Worm (Caenorhabditis elegans) whole organism, L1 larva: ENCODE data around the gene twk-39.
A peak's percentile ranks its signal among the peaks of the same experiment; 100 is the strongest.

Experiments
- C34B4.2 ChIP-seq: sonication (generic microtip); optimal IDR thresholded peaks from 2 replicates; lab custom pipeline; 2017; ENCODE audit warnings: mild to moderate bottlenecking, missing genetic modification characterization, missing compliant biosample characterization
- F16B12.6 ChIP-seq: fragments of 150-350 bp; optimal IDR thresholded peaks from 2 replicates; lab custom pipeline; 2014; ENCODE audit warnings: missing biosample characterization, missing genetic modification characterization
- Y116A8C.19 ChIP-seq: sonication (generic microtip); optimal IDR thresholded peaks from 2 replicates; lab custom pipeline; 2016; ENCODE audit warnings: missing compliant biosample characterization, missing genetic modification characterization, borderline replicate concordance
- aha-1 ChIP-seq: fragments of 150-350 bp; optimal IDR thresholded peaks from 2 replicates; lab custom pipeline; 2014; ENCODE audit warnings: missing biosample characterization, missing genetic modification characterization
- aly-2 ChIP-seq: fragments of 150-350 bp; optimal IDR thresholded peaks from 2 replicates; lab custom pipeline; 2014; ENCODE audit warnings: missing biosample characterization, missing genetic modification characterization
- blmp-1 ChIP-seq: fragments of 150-350 bp; optimal IDR thresholded peaks from 2 replicates; lab custom pipeline; 2014; ENCODE audit warnings: missing biosample characterization, missing genetic modification characterization
- ceh-63 ChIP-seq: fragments of 200-800 bp; sonication (Bioruptor generic); optimal IDR thresholded peaks from 2 replicates; lab custom pipeline; 2018; ENCODE audit warnings: mild to moderate bottlenecking, missing genetic modification characterization, missing compliant biosample characterization
- ceh-8 ChIP-seq: fragments of 200-800 bp; sonication (Bioruptor generic); optimal IDR thresholded peaks from 2 replicates; lab custom pipeline; 2018; ENCODE audit warnings: mild to moderate bottlenecking, missing genetic modification characterization, moderate library complexity, missing compliant biosample characterization
- ceh-88 ChIP-seq: fragments of 200-800 bp; sonication (Bioruptor generic); IDR thresholded peaks from 2 replicates; pipeline ENCODE4 v1.3.6; 2022; ENCODE audit warnings: missing genetic modification characterization, missing compliant biosample characterization
- ceh-90 ChIP-seq: sonication (generic microtip); optimal IDR thresholded peaks from 2 replicates; lab custom pipeline; 2016; ENCODE audit warnings: missing genetic modification characterization, missing compliant biosample characterization
- ces-1 ChIP-seq: fragments of 150-350 bp; optimal IDR thresholded peaks from 2 replicates; lab custom pipeline; 2014; ENCODE audit warnings: missing biosample characterization, missing genetic modification reagents, missing genetic modification characterization
- dpl-1 ChIP-seq, 3 experiments: fragments of 150-350 bp in 2 of 3; sonication (generic microtip) in 1 of 3; optimal IDR thresholded peaks; 2 replicates each; lab custom pipeline; 2014 to 2017; ENCODE audit warnings: missing biosample characterization in 3 of 3, missing genetic modification characterization in 3 of 3, missing genetic modification reagents in 3 of 3
- dsc-1 ChIP-seq: sonication (generic microtip); optimal IDR thresholded peaks from 2 replicates; lab custom pipeline; 2016; ENCODE audit warnings: mild to moderate bottlenecking, missing genetic modification characterization, missing compliant biosample characterization
- egl-13 ChIP-seq: sonication (generic microtip); optimal IDR thresholded peaks from 2 replicates; lab custom pipeline; 2016; ENCODE audit warnings: missing genotype, missing genetic modification reagents, missing genetic modification characterization, missing compliant biosample characterization
- egl-27 ChIP-seq, 2 experiments: fragments of 150-350 bp in 1 of 2; sonication (generic microtip); optimal IDR thresholded peaks; 3 replicates each; lab custom pipeline; 2017 to 2018; ENCODE audit warnings: missing biosample characterization in 2 of 2, missing genetic modification characterization in 2 of 2, missing genetic modification reagents in 2 of 2
- elt-2 ChIP-seq: sonication (generic microtip); optimal IDR thresholded peaks from 2 replicates; lab custom pipeline; 2016; ENCODE audit warnings: missing genetic modification characterization, mild to moderate bottlenecking, inconsistent platforms, missing compliant biosample characterization, missing genetic modification reagents
- ets-5 ChIP-seq: fragments of 200-800 bp; sonication (Bioruptor generic); IDR thresholded peaks from 2 replicates; pipeline ENCODE4 v1.3.6; 2022; ENCODE audit warnings: missing genetic modification characterization, missing compliant biosample characterization
- fkh-10 ChIP-seq: sonication (generic microtip); optimal IDR thresholded peaks from 2 replicates; lab custom pipeline; 2017; ENCODE audit warnings: missing biosample characterization, missing genetic modification reagents, missing genetic modification characterization
- fkh-4 ChIP-seq: sonication (generic microtip); optimal IDR thresholded peaks from 2 replicates; lab custom pipeline; 2016; ENCODE audit warnings: missing compliant biosample characterization, missing genetic modification characterization, borderline replicate concordance
- fkh-8 ChIP-seq: sonication (generic microtip); optimal IDR thresholded peaks from 2 replicates; lab custom pipeline; 2016; ENCODE audit warnings: mild to moderate bottlenecking, missing genetic modification characterization, missing compliant biosample characterization
- fos-1 ChIP-seq: fragments of 150-350 bp; optimal IDR thresholded peaks from 2 replicates; lab custom pipeline; 2014; ENCODE audit warnings: missing biosample characterization, missing genetic modification characterization
- grh-1 ChIP-seq: fragments of 200-800 bp; sonication (Bioruptor generic); IDR thresholded peaks from 2 replicates; pipeline ENCODE4 v1.3.6; 2022; ENCODE audit warnings: missing genetic modification reagents, missing genetic modification characterization, missing compliant biosample characterization
- hlh-4 ChIP-seq: sonication (generic microtip); optimal IDR thresholded peaks from 2 replicates; lab custom pipeline; 2016; ENCODE audit warnings: mild to moderate bottlenecking, missing genetic modification characterization, missing compliant biosample characterization
- isw-1 ChIP-seq: fragments of 200-800 bp; sonication (Bioruptor generic); IDR thresholded peaks from 2 replicates; pipeline ENCODE4 v1.3.6; 2022; ENCODE audit warnings: missing genetic modification characterization, missing compliant biosample characterization
- jun-1 ChIP-seq: fragments of 150-350 bp; optimal IDR thresholded peaks from 2 replicates; lab custom pipeline; 2014; ENCODE audit warnings: missing biosample characterization, missing genetic modification reagents, missing genetic modification characterization
- lin-14 ChIP-seq: fragments of 200-800 bp; sonication (Bioruptor generic); optimal IDR thresholded peaks from 2 replicates; lab custom pipeline; 2018; ENCODE audit warnings: mild to moderate bottlenecking, missing genetic modification characterization, moderate library complexity, missing compliant biosample characterization
- lin-15B ChIP-seq: fragments of 150-350 bp; sonication (generic microtip); optimal IDR thresholded peaks from 3 replicates; lab custom pipeline; 2014; ENCODE audit warnings: missing biosample characterization, missing genetic modification characterization
- lir-3 ChIP-seq: sonication (generic microtip); optimal IDR thresholded peaks from 2 replicates; lab custom pipeline; 2016; ENCODE audit warnings: mild to moderate bottlenecking, missing genetic modification characterization, moderate library complexity, missing compliant biosample characterization; ENCODE audit not compliant: poor library complexity
- lsy-2 ChIP-seq, 2 experiments: fragments of 150-350 bp; optimal IDR thresholded peaks; 2 replicates each; lab custom pipeline; 2014; ENCODE audit warnings: missing biosample characterization in 2 of 2, missing genetic modification characterization in 2 of 2
- mab-9 ChIP-seq: fragments of 200-800 bp; sonication (Bioruptor generic); IDR thresholded peaks from 2 replicates; pipeline ENCODE4 v1.3.6; 2022; ENCODE audit warnings: missing genetic modification reagents, missing genetic modification characterization, missing compliant biosample characterization
- mef-2 ChIP-seq: fragments of 150-350 bp; optimal IDR thresholded peaks from 2 replicates; lab custom pipeline; 2014; ENCODE audit warnings: missing biosample characterization, missing genetic modification characterization
- mep-1 ChIP-seq: fragments of 150-350 bp; optimal IDR thresholded peaks from 2 replicates; lab custom pipeline; 2014; ENCODE audit warnings: missing biosample characterization, missing genetic modification characterization
- nhr-11 ChIP-seq: fragments of 150-350 bp; optimal IDR thresholded peaks from 2 replicates; lab custom pipeline; 2014; ENCODE audit warnings: missing biosample characterization, missing genetic modification characterization
- nhr-12 ChIP-seq: sonication (generic microtip); optimal IDR thresholded peaks from 2 replicates; lab custom pipeline; 2017; ENCODE audit warnings: missing biosample characterization, missing genetic modification characterization
- nhr-19 ChIP-seq: fragments of 200-800 bp; sonication (Bioruptor generic); conservative IDR thresholded peaks from 2 replicates; pipeline ENCODE4 v1.3.6; 2022; ENCODE audit warnings: missing genetic modification characterization, missing compliant biosample characterization
- nhr-237 ChIP-seq: fragments of 150-350 bp; optimal IDR thresholded peaks from 2 replicates; lab custom pipeline; 2014; ENCODE audit warnings: missing biosample characterization, missing genetic modification characterization
- nhr-28 ChIP-seq: fragments of 150-350 bp; optimal IDR thresholded peaks from 2 replicates; lab custom pipeline; 2014; ENCODE audit warnings: missing biosample characterization, missing genetic modification characterization
- nhr-47 ChIP-seq: sonication (generic microtip); optimal IDR thresholded peaks from 2 replicates; lab custom pipeline; 2016; ENCODE audit warnings: mild to moderate bottlenecking, missing genetic modification characterization, moderate library complexity, missing compliant biosample characterization
- nhr-71 ChIP-seq: sonication (generic microtip); optimal IDR thresholded peaks from 2 replicates; lab custom pipeline; 2016; ENCODE audit warnings: mild to moderate bottlenecking, missing genetic modification characterization, moderate library complexity, missing compliant biosample characterization
- nhr-76 ChIP-seq: sonication (generic microtip); optimal IDR thresholded peaks from 2 replicates; lab custom pipeline; 2017; ENCODE audit warnings: missing biosample characterization, missing genetic modification characterization
- nhr-77 ChIP-seq: fragments of 150-350 bp; optimal IDR thresholded peaks from 2 replicates; lab custom pipeline; 2014; ENCODE audit warnings: missing biosample characterization, missing genetic modification characterization
- nhr-84 ChIP-seq: sonication (generic microtip); optimal IDR thresholded peaks from 2 replicates; lab custom pipeline; 2017; ENCODE audit warnings: missing biosample characterization, missing genetic modification characterization
- nhr-85 ChIP-seq: sonication (generic microtip); peaks from one replicate; lab custom pipeline; 2016; ENCODE audit warnings: missing genetic modification characterization, inconsistent platforms, missing compliant biosample characterization
- nhr-90 ChIP-seq: sonication (generic microtip); optimal IDR thresholded peaks from 2 replicates; lab custom pipeline; 2016; ENCODE audit warnings: mild to moderate bottlenecking, missing genetic modification characterization, missing compliant biosample characterization; ENCODE audit not compliant: poor library complexity
- pax-3 ChIP-seq: fragments of 200-800 bp; sonication (Bioruptor generic); optimal IDR thresholded peaks from 2 replicates; lab custom pipeline; 2018; ENCODE audit warnings: mild to moderate bottlenecking, missing genetic modification characterization, moderate library complexity, missing compliant biosample characterization
- pqm-1 ChIP-seq: sonication (generic microtip); optimal IDR thresholded peaks from 3 replicates; lab custom pipeline; 2017; ENCODE audit warnings: missing biosample characterization, missing genetic modification characterization
- skn-1 ChIP-seq: fragments of 150-350 bp; optimal IDR thresholded peaks from 2 replicates; lab custom pipeline; 2014; ENCODE audit warnings: missing biosample characterization, missing genetic modification characterization
- snpc-4 ChIP-seq: fragments of 150-350 bp; optimal IDR thresholded peaks from 2 replicates; lab custom pipeline; 2014; ENCODE audit warnings: missing biosample characterization, missing genetic modification characterization
- sptf-1 ChIP-seq: fragments of 150-350 bp; optimal IDR thresholded peaks from 2 replicates; lab custom pipeline; 2014; ENCODE audit warnings: missing biosample characterization, missing genetic modification characterization
- sup-37 ChIP-seq: fragments of 200-800 bp; sonication (Bioruptor generic); optimal IDR thresholded peaks from 2 replicates; lab custom pipeline; 2018; ENCODE audit warnings: mild to moderate bottlenecking, missing genetic modification characterization, missing compliant biosample characterization
- unc-130 ChIP-seq: fragments of 150-350 bp; optimal IDR thresholded peaks from 2 replicates; lab custom pipeline; 2017; ENCODE audit warnings: missing biosample characterization, missing genetic modification characterization, inconsistent platforms
- unc-30 ChIP-seq: sonication (generic microtip); optimal IDR thresholded peaks from 2 replicates; lab custom pipeline; 2017; ENCODE audit warnings: missing biosample characterization, missing genetic modification characterization
- unc-98 ChIP-seq: fragments of 200-800 bp; sonication (Bioruptor generic); IDR thresholded peaks from 2 replicates; pipeline ENCODE4 v1.3.6; 2022; ENCODE audit warnings: missing genetic modification characterization, missing compliant biosample characterization
- xbp-1 ChIP-seq: sonication (generic microtip); optimal IDR thresholded peaks from 2 replicates; lab custom pipeline; 2016; ENCODE audit warnings: missing genetic modification characterization, missing compliant biosample characterization

Gene twk-39

DNA sequence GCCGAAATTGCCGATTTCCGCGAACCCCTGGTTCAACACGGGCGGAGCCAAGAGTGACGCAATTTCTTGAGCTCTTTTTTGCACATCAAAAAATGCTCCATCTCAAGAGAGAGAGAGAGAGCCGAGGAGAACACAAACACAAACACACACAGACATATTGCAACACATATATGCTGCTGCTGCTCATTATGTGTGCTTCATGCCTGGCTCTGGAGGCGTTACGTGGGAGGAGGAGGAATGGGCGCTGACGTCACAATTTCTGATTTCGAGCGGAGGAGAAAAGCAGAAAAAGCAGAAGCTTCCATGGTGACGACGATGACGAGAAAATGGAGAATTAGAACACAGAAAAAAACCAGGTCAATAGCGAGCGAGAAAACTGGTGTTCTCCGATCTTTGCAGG is 40.5 kb downstream of the twk-39 start (continued):
- TF ChIP-seq unc-130 (tag; lab: Kevin White, UChicago) = no peak
- TF ChIP-seq nhr-71 = peak; percentile 55
- no peak for TF ChIP-seq fos-1 (tag; lab: Kevin White, UChicago)
- no peak for TF ChIP-seq jun-1 (tag; lab: Kevin White, UChicago)
- no peak for TF ChIP-seq Y116A8C.19
- TF ChIP-seq fkh-10 = no peak
- no peak for TF ChIP-seq nhr-237 (tag; lab: Kevin White, UChicago)
- TF ChIP-seq F16B12.6 (tag; lab: Kevin White, UChicago) = no peak
- no peak for TF ChIP-seq elt-2 (tag; lab: Kevin White, UChicago)
- no peak for TF ChIP-seq unc-30 (tag; lab: Kevin White, UChicago)
- TF ChIP-seq nhr-47 = peak; percentile 17
- TF ChIP-seq sup-37 (GFP tag; lab: Kevin White, UChicago) = no peak
- no peak for TF ChIP-seq nhr-84
- peak in 1 of 2 experiments; percentile 40 for TF ChIP-seq lsy-2 (tag; optimal IDR thresholded peaks at IDR 0.05; lab: Kevin White, UChicago)
- no peak for TF ChIP-seq lir-3
- no peak for TF ChIP-seq egl-27 (tag; optimal IDR thresholded peaks at IDR 0.05; lab: Kevin White, UChicago)
- TF ChIP-seq ceh-88 (GFP tag; lab: Robert Waterston, UW) = no peak
- no peak for TF ChIP-seq ceh-90 (tag; lab: Kevin White, UChicago)
- TF ChIP-seq ceh-8 (GFP tag; lab: Kevin White, UChicago) = no peak
- no peak for TF ChIP-seq nhr-90 (tag; lab: Kevin White, UChicago)
- TF ChIP-seq fkh-8 (tag; lab: Kevin White, UChicago) = peak; percentile 83
- no peak for TF ChIP-seq mef-2 (tag; lab: Kevin White, UChicago)
- no peak for TF ChIP-seq blmp-1 (tag; lab: Kevin White, UChicago)
- TF ChIP-seq skn-1 (tag; lab: Kevin White, UChicago) = no peak
- no peak for TF ChIP-seq dpl-1 (GFP tag; optimal IDR thresholded peaks at IDR 0.05; lab: Kevin White, UChicago)
- no peak for TF ChIP-seq nhr-28
- no peak for TF ChIP-seq aly-2 (tag; lab: Kevin White, UChicago)
- TF ChIP-seq lin-15B = no peak
- no peak for TF ChIP-seq nhr-19
- no peak for TF ChIP-seq aha-1 (tag; lab: Kevin White, UChicago)
- TF ChIP-seq nhr-77 = no peak
- TF ChIP-seq snpc-4 = no peak
- no peak for TF ChIP-seq sptf-1 (tag; lab: Kevin White, UChicago)
- TF ChIP-seq nhr-11 (tag; lab: Kevin White, UChicago) = no peak
- no peak for TF ChIP-seq unc-98 (GFP tag; lab: Robert Waterston, UW)
- no peak for TF ChIP-seq mab-9 (GFP tag; lab: Robert Waterston, UW)
- peak; percentile 31 for TF ChIP-seq dsc-1 (tag; lab: Kevin White, UChicago)
- no peak for TF ChIP-seq ets-5 (GFP tag; lab: Robert Waterston, UW)
- no peak for TF ChIP-seq isw-1 (GFP tag; lab: Robert Waterston, UW)
- no peak for TF ChIP-seq C34B4.2 (tag; lab: Kevin White, UChicago)
- TF ChIP-seq ceh-63 = no peak
- TF ChIP-seq nhr-76 (tag; lab: Kevin White, UChicago) = no peak
- no peak for TF ChIP-seq pax-3 (tag; lab: Kevin White, UChicago)
- no peak for TF ChIP-seq mep-1
- TF ChIP-seq pqm-1 (tag; lab: Kevin White, UChicago) = no peak
- TF ChIP-seq nhr-12 (tag; lab: Kevin White, UChicago) = no peak
- no peak for TF ChIP-seq grh-1 (GFP tag; lab: Robert Waterston, UW)
- no peak for TF ChIP-seq fkh-4 (tag; lab: Kevin White, UChicago)
- no peak for TF ChIP-seq xbp-1 (tag; lab: Kevin White, UChicago)
- TF ChIP-seq lin-14 (GFP tag; lab: Kevin White, UChicago) = peak; percentile 59
- TF ChIP-seq hlh-4 = no peak
- peak; percentile 15 for TF ChIP-seq egl-13
- TF ChIP-seq nhr-85 (tag; lab: Kevin White, UChicago) = no peak
- TF ChIP-seq ces-1 = no peak
